Worm (Caenorhabditis elegans): ENCODE results near the gene spe-36.

spe-36 gene

DNA sequence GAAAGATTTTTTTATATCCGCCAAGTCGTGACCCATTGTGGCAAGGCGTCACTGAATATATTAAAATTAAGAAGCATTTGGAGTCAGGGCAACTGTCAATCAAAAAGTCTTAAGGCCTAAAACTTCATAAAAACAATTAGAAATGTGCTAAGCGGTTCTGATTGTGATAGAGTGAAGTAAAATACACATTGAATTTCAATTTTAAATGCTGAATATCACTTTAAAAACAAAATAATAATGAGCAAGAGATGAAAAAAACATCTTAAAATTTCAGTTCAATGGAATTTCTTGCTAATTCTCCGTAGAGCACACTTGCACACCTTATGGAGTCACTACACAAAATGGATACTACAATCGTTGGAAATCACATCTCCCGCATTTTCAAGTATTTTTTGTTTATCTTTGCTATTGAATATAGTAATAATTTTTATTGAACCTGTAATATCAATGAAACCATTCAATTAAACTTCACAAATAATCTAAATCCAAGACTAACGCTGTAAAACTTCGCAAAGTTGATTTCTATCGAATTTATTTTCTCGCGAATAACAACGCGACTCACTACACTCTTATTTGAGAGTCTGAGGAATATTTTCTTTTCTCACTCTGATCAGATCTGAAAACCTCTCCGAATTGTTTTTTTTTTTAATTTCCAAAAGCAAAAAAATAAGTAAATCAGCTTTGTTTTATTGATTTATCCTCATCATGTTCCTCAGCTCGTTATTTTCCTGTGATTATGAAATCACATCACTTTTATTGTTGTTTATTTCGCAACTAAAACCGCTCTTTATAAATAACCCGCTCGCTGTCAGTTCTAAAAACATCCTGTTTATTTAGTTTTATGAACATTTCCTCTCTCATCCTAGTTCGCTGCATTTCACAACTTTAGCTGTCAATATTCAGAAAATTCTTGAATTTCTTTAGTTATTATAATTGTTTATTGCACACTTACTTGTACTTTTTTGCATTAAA lies 43.7 kb upstream of the spe-36 start, which contains the start of gene mars-1 (continued):
- no peak for TF ChIP-seq madf-8 (GFP tag; conservative IDR thresholded peaks at IDR 0.05)
- TF ChIP-seq F39B2.1 (GFP tag; IDR thresholded peaks at IDR 0.05) = no peak
- TF ChIP-seq hlh-12 (tag; optimal IDR thresholded peaks at IDR 0.05) = no peak
- no peak for TF ChIP-seq sea-2 (GFP tag; IDR thresholded peaks at IDR 0.05)
- TF ChIP-seq T26A5.8 (tag; optimal IDR thresholded peaks at IDR 0.05) = no peak
- TF ChIP-seq lag-1 (GFP tag; IDR thresholded peaks at IDR 0.05) = no peak
- TF ChIP-seq F22D6.2 (tag; optimal IDR thresholded peaks at IDR 0.05) = no peak
- TF ChIP-seq hmg-1.2 (GFP tag; IDR thresholded peaks at IDR 0.05) = peak; percentile 31; the same call in 1 of the 2 replicates
- TF ChIP-seq madf-6 (GFP tag; IDR thresholded peaks at IDR 0.05) = no peak
- TF ChIP-seq die-1 (tag; optimal IDR thresholded peaks at IDR 0.05) = no peak
- TF ChIP-seq ekl-4 (GFP tag; IDR thresholded peaks at IDR 0.05) = no peak
- TF ChIP-seq tbp1 (GFP tag; optimal IDR thresholded peaks at IDR 0.05) = peak; percentile 43
- no peak for TF ChIP-seq egl-18 (GFP tag; IDR thresholded peaks at IDR 0.05)
- no peak for TF ChIP-seq ztf-3 (GFP tag; optimal IDR thresholded peaks at IDR 0.05)

DNA sequence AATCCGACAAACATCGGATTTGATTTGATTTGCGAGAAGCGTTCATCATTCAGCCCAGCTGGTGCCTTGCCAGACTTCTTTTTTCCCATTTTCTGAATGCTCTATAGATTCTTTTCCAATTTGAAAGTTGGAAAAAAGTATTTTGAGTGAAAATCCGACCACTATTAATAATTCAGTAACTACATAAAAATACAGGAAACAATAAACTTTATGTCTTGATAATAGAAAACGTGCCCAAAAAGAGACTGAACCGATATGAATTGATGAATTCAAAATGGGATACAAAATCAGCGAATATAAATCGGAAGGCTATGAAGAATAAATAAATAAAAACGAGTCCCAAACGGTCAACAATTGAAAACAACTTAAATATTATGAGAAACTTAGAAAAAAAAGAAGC lies 39.7 kb upstream of the spe-36 start, which contains the start of gene F58B3.4:
F58B3.4 (minus strand) TSS at position 101 of the 400 bp plus-strand sequence.
- TF ChIP-seq nhr-80 (tag; optimal IDR thresholded peaks at IDR 0.05) = no peak
- peak; percentile 50 for TF ChIP-seq madf-6 (GFP tag; IDR thresholded peaks at IDR 0.05)
- TF ChIP-seq lsl-1 (GFP tag; optimal IDR thresholded peaks at IDR 0.05) = no peak
- no peak for TF ChIP-seq snpc-3.4 (tag; optimal IDR thresholded peaks at IDR 0.05)
- TF ChIP-seq F22D6.2 (tag; optimal IDR thresholded peaks at IDR 0.05) = no peak
- TF ChIP-seq cebp-1 (GFP tag; IDR thresholded peaks at IDR 0.05) = no peak
- TF ChIP-seq cebp-1 (tag; optimal IDR thresholded peaks at IDR 0.05) = no peak

ce11 chrIV:11627847-11628246 lies 35.8 kb upstream of the spe-36 start, which contains the start of gene lys-6:
Gene lys-6 (minus strand): TSS chrIV:11627947.
- TF ChIP-seq cebp-2 (GFP tag; IDR thresholded peaks at IDR 0.05) (no peak), him-1 (tag; optimal IDR thresholded peaks at IDR 0.05) (no peak), attf-6 (GFP tag; IDR thresholded peaks at IDR 0.05) (no peak), egl-44 (GFP tag; IDR thresholded peaks at IDR 0.05) (no peak), F10E7.11 (tag; optimal IDR thresholded peaks at IDR 0.05) (no peak), C06A6.2 (GFP tag; conservative IDR thresholded peaks at IDR 0.05) (no peak), nhr-120 (GFP tag; IDR thresholded peaks at IDR 0.05) (no peak), ztf-25 (GFP tag; IDR thresholded peaks at IDR 0.05) (no peak), ceh-40 (GFP tag; IDR thresholded peaks at IDR 0.05) (no peak), hmg-20 (GFP tag; IDR thresholded peaks at IDR 0.05) (no peak), madf-6 (GFP tag; IDR thresholded peaks at IDR 0.05) (no peak), mel-28 (tag; optimal IDR thresholded peaks at IDR 0.05; ENCODE audit: borderline replicate concordance) (no peak), F33H1.4 (GFP tag; IDR thresholded peaks at IDR 0.05) (no peak), T26A5.8 (tag; optimal IDR thresholded peaks at IDR 0.05) (no peak), ceh-79 (tag; optimal IDR thresholded peaks at IDR 0.05) (no peak), akir-1 (GFP tag; optimal IDR thresholded peaks at IDR 0.05) (no peak), aptf-3 (GFP tag; IDR thresholded peaks at IDR 0.05) (no peak)

ce11 chrIV:11625482-11625881 lies 33.4 kb upstream of the spe-36 start, which contains the start of gene lys-5:
Gene lys-5 (minus strand): TSS chrIV:11625582.
- TF ChIP-seq F23B12.7 (tag; optimal IDR thresholded peaks at IDR 0.05; ENCODE audit: insufficient read depth) (no peak), F37B4.10 (GFP tag; IDR thresholded peaks at IDR 0.05) (no peak), rec-8 (tag; optimal IDR thresholded peaks at IDR 0.05) (no peak), T07F8.4 (tag; optimal IDR thresholded peaks at IDR 0.05) (no peak), madf-10 (tag; optimal IDR thresholded peaks at IDR 0.05) (no peak), B0336.3 (GFP tag; IDR thresholded peaks at IDR 0.05) (no peak), tlf-1 (GFP tag; optimal IDR thresholded peaks at IDR 0.05) (no peak), pbrm-1 (GFP tag; IDR thresholded peaks at IDR 0.05) (no peak), aptf-3 (GFP tag; IDR thresholded peaks at IDR 0.05) (no peak), ztf-28 (GFP tag; IDR thresholded peaks at IDR 0.05) (no peak), Y67H2A.10 (GFP tag; conservative IDR thresholded peaks at IDR 0.05) (no peak), K12H6.12 (tag; optimal IDR thresholded peaks at IDR 0.05) (no peak)

Measured in whole organism, young adult.